Fruit fly (Drosophila melanogaster) whole organism, prepupa: ENCODE data around the gene CG42371.

Source experiments
- CG10631 ChIP-seq: fragments of 200-800 bp; sonication (Bioruptor generic); optimal IDR thresholded peaks from 2 replicates; lab custom pipeline; 2016; ENCODE audit warnings: missing biosample characterization, missing genetic modification characterization
- CG10669 ChIP-seq: fragments of 200-800 bp; sonication (Bioruptor generic); optimal IDR thresholded peaks from 3 replicates; lab custom pipeline; 2018; ENCODE audit warnings: missing biosample characterization, mild to moderate bottlenecking, missing genetic modification characterization, moderate library complexity
- CG16779 ChIP-seq: fragments of 200-800 bp; sonication (Bioruptor generic); optimal IDR thresholded peaks from 3 replicates; lab custom pipeline; 2017; ENCODE audit warnings: missing biosample characterization, mild to moderate bottlenecking, missing genetic modification characterization
- CG3032 ChIP-seq: fragments of 200-800 bp; optimal IDR thresholded peaks from 2 replicates; lab custom pipeline; 2019; ENCODE audit warnings: missing biosample characterization, mild to moderate bottlenecking, missing genetic modification characterization, moderate library complexity
- CG31627 ChIP-seq: fragments of 200-800 bp; sonication (Bioruptor generic); optimal IDR thresholded peaks from 3 replicates; lab custom pipeline; 2016; ENCODE audit warnings: missing biosample characterization, missing genetic modification characterization
- CG32006 ChIP-seq: fragments of 200-800 bp; sonication (Bioruptor generic); optimal IDR thresholded peaks from 3 replicates; lab custom pipeline; 2017; ENCODE audit warnings: missing biosample characterization, mild to moderate bottlenecking, missing genetic modification characterization
- CG3919 ChIP-seq: fragments of 200-800 bp; sonication (Bioruptor generic); optimal IDR thresholded peaks from 3 replicates; lab custom pipeline; 2016; ENCODE audit warnings: missing biosample characterization, missing genetic modification characterization
- CG6163 ChIP-seq: fragments of 200-800 bp; sonication (Bioruptor generic); IDR thresholded peaks from 3 replicates; pipeline ENCODE4 v1.3.6; 2022; ENCODE audit warnings: missing biosample characterization, missing genetic modification characterization
- CG6792 ChIP-seq: fragments of 200-800 bp; sonication (Bioruptor generic); optimal IDR thresholded peaks from 3 replicates; lab custom pipeline; 2016; ENCODE audit warnings: missing biosample characterization, missing genetic modification characterization
- CG6808 ChIP-seq: fragments of 200-800 bp; sonication (Bioruptor generic); optimal IDR thresholded peaks from 3 replicates; lab custom pipeline; 2017; ENCODE audit warnings: missing biosample characterization, missing genetic modification characterization, mild to moderate bottlenecking, moderate library complexity, missing genetic modification reagents
- CG7368 ChIP-seq: fragments of 200-800 bp; sonication (Bioruptor generic); optimal IDR thresholded peaks from 3 replicates; lab custom pipeline; 2016; ENCODE audit warnings: missing biosample characterization, missing genetic modification characterization
- CG8119 ChIP-seq: fragments of 200-800 bp; sonication (Bioruptor generic); IDR thresholded peaks from 3 replicates; pipeline ENCODE4 v1.3.6; 2022; ENCODE audit warnings: missing biosample characterization, missing genetic modification characterization
- CG8319 ChIP-seq: fragments of 200-800 bp; sonication (Bioruptor generic); optimal IDR thresholded peaks from 3 replicates; lab custom pipeline; 2016; ENCODE audit warnings: missing biosample characterization, missing genetic modification characterization
- CG8632 ChIP-seq: fragments of 200-800 bp; sonication (Bioruptor generic); optimal IDR thresholded peaks from 3 replicates; lab custom pipeline; 2016; ENCODE audit warnings: missing biosample characterization, missing genetic modification characterization
- CG9139 ChIP-seq: fragments of 200-800 bp; sonication (Bioruptor generic); optimal IDR thresholded peaks from 3 replicates; lab custom pipeline; 2017; ENCODE audit warnings: missing biosample characterization, mild to moderate bottlenecking, missing genetic modification characterization
- Eip75B ChIP-seq: fragments of 200-800 bp; sonication (Bioruptor generic); optimal IDR thresholded peaks from 3 replicates; lab custom pipeline; 2016; ENCODE audit warnings: missing biosample characterization, missing genetic modification characterization
- Eip78C ChIP-seq: fragments of 200-800 bp; sonication (Bioruptor generic); peaks from one replicate; lab custom pipeline; 2016; ENCODE audit warnings: missing biosample characterization, missing genetic modification characterization
- Eip93F ChIP-seq: fragments of 200-800 bp; sonication (Bioruptor generic); optimal IDR thresholded peaks from 2 replicates; lab custom pipeline; 2016; ENCODE audit warnings: missing biosample characterization, mild to moderate bottlenecking, missing genetic modification characterization
- Ets96B ChIP-seq: fragments of 200-800 bp; optimal IDR thresholded peaks from 2 replicates; lab custom pipeline; 2019; ENCODE audit warnings: missing biosample characterization, mild to moderate bottlenecking, missing genetic modification characterization, moderate library complexity
- Gug ChIP-seq: fragments of 200-800 bp; sonication (Bioruptor generic); IDR thresholded peaks from 2 replicates; pipeline ENCODE4 v1.3.6; 2022; ENCODE audit warnings: missing biosample characterization, missing genetic modification characterization
- Hr38 ChIP-seq: sonication (Bioruptor generic); optimal IDR thresholded peaks from 2 replicates; lab custom pipeline; 2016; ENCODE audit warnings: missing biosample characterization, missing genetic modification characterization
- Hr39 ChIP-seq: fragments of 200-800 bp; sonication (Bioruptor generic); optimal IDR thresholded peaks from 2 replicates; lab custom pipeline; 2016; ENCODE audit warnings: missing biosample characterization, missing genetic modification characterization
- Hr4 ChIP-seq: fragments of 200-800 bp; sonication (Bioruptor generic); optimal IDR thresholded peaks from 3 replicates; lab custom pipeline; 2016; ENCODE audit warnings: missing biosample characterization, missing genetic modification characterization
- Lpt ChIP-seq: fragments of 200-800 bp; sonication (Bioruptor generic); optimal IDR thresholded peaks from 3 replicates; lab custom pipeline; 2016; ENCODE audit warnings: missing biosample characterization, missing genetic modification characterization
- OdsH ChIP-seq: fragments of 200-800 bp; sonication (Bioruptor generic); optimal IDR thresholded peaks from 3 replicates; lab custom pipeline; 2016; ENCODE audit warnings: missing biosample characterization, missing genetic modification characterization
- Smox ChIP-seq: fragments of 200-800 bp; sonication (Bioruptor generic); optimal IDR thresholded peaks from 3 replicates; lab custom pipeline; 2016; ENCODE audit warnings: missing biosample characterization, missing genetic modification characterization
- Sox14 ChIP-seq: fragments of 200-800 bp; sonication (Bioruptor generic); optimal IDR thresholded peaks from 3 replicates; lab custom pipeline; 2016; ENCODE audit warnings: missing biosample characterization, missing genetic modification characterization
- acj6 ChIP-seq: fragments of 200-800 bp; sonication (Bioruptor generic); optimal IDR thresholded peaks from 3 replicates; lab custom pipeline; 2016; ENCODE audit warnings: missing biosample characterization, missing genetic modification characterization
- cyc ChIP-seq: fragments of 200-800 bp; sonication (Bioruptor generic); optimal IDR thresholded peaks from 3 replicates; lab custom pipeline; 2016; ENCODE audit warnings: missing biosample characterization, missing genetic modification characterization
- dac ChIP-seq: fragments of 200-800 bp; sonication (Bioruptor generic); optimal IDR thresholded peaks from 2 replicates; lab custom pipeline; 2017; ENCODE audit warnings: missing biosample characterization, mild to moderate bottlenecking, missing genetic modification characterization
- eg ChIP-seq: fragments of 200-800 bp; sonication (Bioruptor generic); IDR thresholded peaks from 3 replicates; pipeline ENCODE4 v1.3.6; 2022; ENCODE audit warnings: missing biosample characterization, missing genetic modification characterization
- esn ChIP-seq: fragments of 200-800 bp; sonication (Bioruptor generic); optimal IDR thresholded peaks from 2 replicates; lab custom pipeline; 2016; ENCODE audit warnings: missing biosample characterization, mild to moderate bottlenecking, missing genetic modification characterization, moderate library complexity
- fd59A ChIP-seq: fragments of 200-800 bp; sonication (Bioruptor generic); optimal IDR thresholded peaks from 2 replicates; lab custom pipeline; 2017; ENCODE audit warnings: missing biosample characterization, mild to moderate bottlenecking, missing genetic modification characterization, missing genetic modification reagents
- pdm3 ChIP-seq: fragments of 200-800 bp; sonication (Bioruptor generic); optimal IDR thresholded peaks from 3 replicates; lab custom pipeline; 2016; ENCODE audit warnings: missing biosample characterization, missing genetic modification characterization
- spab ChIP-seq: fragments of 200-800 bp; sonication (Bioruptor generic); optimal IDR thresholded peaks from 2 replicates; lab custom pipeline; 2017; ENCODE audit warnings: missing biosample characterization, mild to moderate bottlenecking, missing genetic modification characterization, missing genetic modification reagents
- svp ChIP-seq: fragments of 200-800 bp; sonication (Bioruptor generic); peaks from one replicate; lab custom pipeline; 2016; ENCODE audit warnings: missing biosample characterization, missing genetic modification characterization

Gene CG42371

dm6 chr2L:2252241-2252640 is 35.2 kb upstream of the CG42371 start, which contains the start of gene CG17239:
CG17239 (minus strand) TSS chr2L:2252341.
- no peak for TF ChIP-seq CG8119
- TF ChIP-seq, all 60 proteins: peak for 0

- TF ChIP-seq CG16779 (tag; lab: Kevin White, UChicago) (no peak), pdm3 (GFP tag; lab: Kevin White, UChicago) (no peak), CG3919 (GFP tag; lab: Kevin White, UChicago) (no peak), CG7368 (GFP tag; lab: Kevin White, UChicago) (no peak), Hr39 (GFP tag; lab: Kevin White, UChicago) (no peak), acj6 (no peak), CG3032 (tag; lab: Kevin White, UChicago) (no peak), Eip75B (no peak), CG10669 (GFP tag; lab: Kevin White, UChicago) (no peak)
These were observed 34.1 kb upstream of the CG42371 start, which contains the start of gene Ser12 for dm6 chr2L:2251175-2251574. Ser12 (minus strand) TSS chr2L:2251275.

- TF ChIP-seq Eip78C (peak; percentile 63), CG10631 (GFP tag; lab: Kevin White, UChicago) (peak; percentile 8), dac (GFP tag; lab: Kevin White, UChicago) (no peak), CG31627 (GFP tag; lab: Kevin White, UChicago) (peak; percentile 14), acj6 (peak; percentile 31), esn (no peak), CG6808 (GFP tag; lab: Kevin White, UChicago) (peak; percentile 9), eg (GFP tag; lab: Robert Waterston, UW) (0 out of 3 replicates have a peak, but pooled peaks have one; percentile 25), cyc (GFP tag; lab: Kevin White, UChicago) (no peak), Hr39 (GFP tag; lab: Kevin White, UChicago) (peak; percentile 10), CG3919 (GFP tag; lab: Kevin White, UChicago) (peak; percentile 25), fd59A (no peak), CG8632 (GFP tag; lab: Kevin White, UChicago) (no peak), Eip93F (GFP tag; lab: Kevin White, UChicago) (no peak), CG32006 (GFP tag; lab: Kevin White, UChicago) (peak; percentile 17), Smox (GFP tag; lab: Kevin White, UChicago) (no peak), CG16779 (tag; lab: Kevin White, UChicago) (no peak), OdsH (GFP tag; lab: Kevin White, UChicago) (peak; percentile 13), CG6792 (GFP tag; lab: Kevin White, UChicago) (no peak), CG9139 (GFP tag; lab: Kevin White, UChicago) (no peak), CG8119 (0 out of 3 replicates have a peak, but pooled peaks have one; percentile 20), CG10669 (GFP tag; lab: Kevin White, UChicago) (peak; percentile 5), Hr4 (GFP tag; lab: Kevin White, UChicago) (peak; percentile 21), spab (GFP tag; lab: Kevin White, UChicago) (no peak), Hr38 (GFP tag; lab: Kevin White, UChicago) (peak; percentile 16), Eip75B (peak; percentile 9), Ets96B (tag; lab: Kevin White, UChicago) (no peak), CG8319 (no peak), pdm3 (GFP tag; lab: Kevin White, UChicago) (peak; percentile 22)
These were observed 32.5 kb upstream of the CG42371 start for dm6 chr2L:2249578-2249977.

dm6 chr2L:2242783-2243182 is 25.7 kb upstream of the CG42371 start:
- TF ChIP-seq Sox14, result no peak
- TF ChIP-seq, all 60 proteins: peak for 0

- TF ChIP-seq Gug (GFP tag; lab: Robert Waterston, UW), result no peak
- TF ChIP-seq esn, result no peak
- TF ChIP-seq Eip78C, result peak; percentile 64
- TF ChIP-seq svp (GFP tag; lab: Kevin White, UChicago), result peak; percentile 93
- no peak for TF ChIP-seq Lpt (GFP tag; lab: Kevin White, UChicago)
- TF ChIP-seq eg (GFP tag; lab: Robert Waterston, UW), result 0 out of 3 replicates have a peak, but pooled peaks have one; percentile 25
- peak; percentile 44; the same call in 1 of the 3 replicates for TF ChIP-seq CG6163
These were observed 25.1 kb upstream of the CG42371 start, which contains the start of gene CG4267 for dm6 chr2L:2242139-2242538. CG4267 (plus strand) TSS chr2L:2242378.
